Worm (Caenorhabditis elegans): ENCODE results near the gene npax-1.
"Not testable (repeated sequence)": the region's sequence is repeated elsewhere in the genome, so short reads cannot be mapped to it uniquely, and the experiment has no call there.

Gene npax-1

ce11 chrII:7372371-7372770, 41.2 kb upstream of the npax-1 start:
- TF ChIP-seq F26F4.8 (GFP tag; conservative IDR thresholded peaks at IDR 0.05): 0 out of 2 replicates have a peak, but pooled peaks have one; percentile 27
- peak; percentile 29; the same call in 1 of the 2 replicates for TF ChIP-seq arid-1 (GFP tag; conservative IDR thresholded peaks at IDR 0.05)
- peak; percentile 46 for TF ChIP-seq lin-38 (GFP tag; IDR thresholded peaks at IDR 0.05)
- 0 out of 2 replicates have a peak, but pooled peaks have one; percentile 22 for TF ChIP-seq Y48G9A.11 (GFP tag; IDR thresholded peaks at IDR 0.05)

DNA sequence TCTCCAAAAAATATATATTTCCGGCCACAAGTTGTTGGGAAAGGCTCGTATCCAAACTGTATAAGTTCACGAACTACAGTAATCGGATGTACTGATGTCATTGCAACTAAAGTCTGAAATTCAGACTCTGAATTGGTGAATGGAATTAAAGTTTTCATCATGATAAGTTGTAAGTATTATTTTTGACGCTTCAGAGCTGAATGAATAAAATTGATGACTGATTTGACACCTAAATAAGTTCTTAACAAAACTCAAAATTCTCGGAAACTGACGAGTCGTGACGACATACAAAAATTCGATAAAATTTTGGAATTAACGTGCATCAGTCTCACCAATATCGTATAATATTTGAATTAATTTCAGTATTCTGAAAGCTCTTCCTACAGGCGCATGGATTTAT, 39.1 kb upstream of the npax-1 start, which contains the start of gene F43E2.11:
F43E2.11 (minus strand) TSS at position 101 of the 400 bp plus-strand sequence.
- not testable (repeated sequence) for TF ChIP-seq nhr-111 (GFP tag; optimal IDR thresholded peaks at IDR 0.05); aly-2 (tag; optimal IDR thresholded peaks at IDR 0.05); daf-8 (GFP tag; IDR thresholded peaks at IDR 0.05)

- TF ChIP-seq ceh-82 (tag; optimal IDR thresholded peaks at IDR 0.05): no peak
- no peak for TF ChIP-seq vab-7 (GFP tag; IDR thresholded peaks at IDR 0.05)
- no peak for TF ChIP-seq snpc-1.2 (GFP tag; IDR thresholded peaks at IDR 0.05)
- TF ChIP-seq F44E2.7 (GFP tag; IDR thresholded peaks at IDR 0.05): no peak
- no peak for TF ChIP-seq ama-1 (optimal IDR thresholded peaks at IDR 0.05)
- TF ChIP-seq set-16 (GFP tag; IDR thresholded peaks at IDR 0.05): no peak
- TF ChIP-seq mdl-1 (tag; optimal IDR thresholded peaks at IDR 0.05): no peak
- TF ChIP-seq mdt-29 (GFP tag; IDR thresholded peaks at IDR 0.05): no peak
- no peak for TF ChIP-seq unc-39 (tag; optimal IDR thresholded peaks at IDR 0.05)
- TF ChIP-seq madf-5 (GFP tag; IDR thresholded peaks at IDR 0.05): no peak
- TF ChIP-seq nhr-41 (GFP tag; IDR thresholded peaks at IDR 0.05): no peak
- no peak for TF ChIP-seq ZK337.2 (GFP tag; IDR thresholded peaks at IDR 0.05)
- TF ChIP-seq T20F7.1 (GFP tag; optimal IDR thresholded peaks at IDR 0.05): no peak
Measured at ce11 chrII:7368761-7369160, 37.6 kb upstream of the npax-1 start, which contains the start of gene F43E2.6. Gene F43E2.6, minus strand, starts transcription at chrII:7368861.

DNA sequence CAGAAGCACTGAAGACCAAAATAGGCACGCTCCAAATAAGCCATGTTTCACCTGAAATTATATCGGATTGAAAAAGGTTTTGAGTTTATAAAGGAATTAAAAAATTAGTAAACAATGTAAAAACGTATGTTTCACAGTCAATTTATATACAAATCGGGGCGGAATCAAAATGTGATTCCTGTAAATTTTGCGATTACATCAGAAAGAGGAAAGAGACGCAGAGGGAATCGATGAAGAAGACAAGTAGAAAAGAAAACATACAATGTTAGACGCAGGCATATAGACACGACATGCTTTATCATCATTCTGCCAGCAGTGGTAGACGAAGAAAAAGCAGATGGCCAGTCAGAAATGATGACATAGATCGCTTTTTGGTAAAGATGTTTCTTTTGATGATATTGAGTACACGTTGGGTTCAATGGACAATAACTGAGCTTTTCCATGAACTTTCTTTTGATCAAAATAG, 32.9 kb upstream of the npax-1 start, which contains the start of gene msra-1:
msra-1 (minus strand) TSS at position 51 of the 466 bp plus-strand sequence.
- TF ChIP-seq saeg-2 (GFP tag; IDR thresholded peaks at IDR 0.05) (no peak), spr-1 (tag; optimal IDR thresholded peaks at IDR 0.05) (no peak), cey-2 (tag; optimal IDR thresholded peaks at IDR 0.05; ENCODE audit: borderline replicate concordance, insufficient read depth) (peak; percentile 8), fos-1 (tag; optimal IDR thresholded peaks at IDR 0.05) (no peak), nhr-48 (tag; optimal IDR thresholded peaks at IDR 0.05) (peak; percentile 59), spr-3 (GFP tag; optimal IDR thresholded peaks at IDR 0.05) (no peak), dve-1 (tag; optimal IDR thresholded peaks at IDR 0.05; ENCODE audit: insufficient read depth) (peak; percentile 78), mep-1 (tag; optimal IDR thresholded peaks at IDR 0.05) (peak; percentile 62), egl-27 (tag; optimal IDR thresholded peaks at IDR 0.05) (no peak), rbr-2 (tag; optimal IDR thresholded peaks at IDR 0.05) (no peak), ctbp-1 (GFP tag; IDR thresholded peaks at IDR 0.05) (no peak), F10B5.3 (tag; optimal IDR thresholded peaks at IDR 0.05) (no peak), ceh-62 (tag; optimal IDR thresholded peaks at IDR 0.05) (no peak), jun-1 (tag; optimal IDR thresholded peaks at IDR 0.05) (no peak), unc-62 (GFP tag; optimal IDR thresholded peaks at IDR 0.05 in 1 of 2) (peak in 1 of 2 experiments; percentile 35), unc-62 (tag; optimal IDR thresholded peaks at IDR 0.05) (no peak), nhr-10 (tag; optimal IDR thresholded peaks at IDR 0.05) (no peak), snpc-1.2 (GFP tag; IDR thresholded peaks at IDR 0.05) (no peak), ceh-82 (tag; optimal IDR thresholded peaks at IDR 0.05) (no peak), dmd-6 (GFP tag; IDR thresholded peaks at IDR 0.05) (peak; percentile 85), unc-130 (GFP tag; optimal IDR thresholded peaks at IDR 0.05) (no peak), unc-39 (tag; optimal IDR thresholded peaks at IDR 0.05) (no peak), daf-12 (tag; optimal IDR thresholded peaks at IDR 0.05) (no peak), hmg-1.1 (GFP tag; IDR thresholded peaks at IDR 0.05) (peak; percentile 30; the same call in 1 of the 2 replicates), mdl-1 (tag; optimal IDR thresholded peaks at IDR 0.05) (peak in 1 of 2 experiments; percentile 66), lin-39 (tag; optimal IDR thresholded peaks at IDR 0.05) (no peak), hif-1 (tag; optimal IDR thresholded peaks at IDR 0.05) (peak in 1 of 2 experiments; percentile 49), zfp-3 (GFP tag; conservative IDR thresholded peaks at IDR 0.05) (no peak), R02D3.7 (tag; optimal IDR thresholded peaks at IDR 0.05) (no peak), attf-4 (tag; optimal IDR thresholded peaks at IDR 0.05) (no peak)

Data from whole organism, L4 larva.